Fruit fly (Drosophila melanogaster) whole organism, embryonic: ENCODE results near the gene CG4586.
A peak's percentile ranks its signal among the peaks of the same experiment; 100 is the strongest.

ENCODE experiments used
- Ada2b ChIP-seq: fragments of 200-800 bp; sonication (Bioruptor generic); IDR thresholded peaks from 2 replicates; pipeline ENCODE4 v1.3.6; 2022; ENCODE audit warnings: missing biosample characterization, missing genetic modification characterization
- B-H2 ChIP-seq: fragments of 200-800 bp; sonication (Bioruptor generic); optimal IDR thresholded peaks from 2 replicates; lab custom pipeline; 2018; ENCODE audit warnings: missing biosample characterization, mild to moderate bottlenecking, missing genetic modification characterization
- BtbVII ChIP-seq: fragments of 200-800 bp; sonication (Bioruptor generic); optimal IDR thresholded peaks from 3 replicates; lab custom pipeline; 2017; ENCODE audit warnings: missing biosample characterization, mild to moderate bottlenecking, missing genetic modification characterization
- CG11456 ChIP-seq: fragments of 200-800 bp; sonication (Bioruptor generic); IDR thresholded peaks from 3 replicates; pipeline ENCODE4 v1.3.6; 2022; ENCODE audit warnings: missing biosample characterization, missing genetic modification characterization
- CG11723 ChIP-seq: fragments of 200-800 bp; sonication (Bioruptor generic); optimal IDR thresholded peaks from 2 replicates; lab custom pipeline; 2017; ENCODE audit warnings: missing biosample characterization, mild to moderate bottlenecking, missing genetic modification characterization
- CG12219 ChIP-seq: fragments of 200-800 bp; sonication (Bioruptor generic); optimal IDR thresholded peaks from 3 replicates; lab custom pipeline; 2018; ENCODE audit warnings: missing biosample characterization, mild to moderate bottlenecking, missing genetic modification characterization
- CG12299 ChIP-seq: fragments of 200-800 bp; sonication (Bioruptor generic); optimal IDR thresholded peaks from 2 replicates; lab custom pipeline; 2018; ENCODE audit warnings: missing biosample characterization, mild to moderate bottlenecking, missing genetic modification characterization
- CG12744 ChIP-seq: fragments of 200-800 bp; sonication (Bioruptor generic); optimal IDR thresholded peaks from 2 replicates; lab custom pipeline; 2016; ENCODE audit warnings: missing biosample characterization, missing genetic modification characterization
- CG14667 ChIP-seq: fragments of 200-800 bp; sonication (Bioruptor generic); IDR thresholded peaks from 2 replicates; pipeline ENCODE4 v1.3.6; 2022; ENCODE audit warnings: missing biosample characterization, missing genetic modification characterization
- CG14860 ChIP-seq: fragments of 200-800 bp; sonication (Bioruptor generic); IDR thresholded peaks from 3 replicates; pipeline ENCODE4 v1.3.6; 2022; ENCODE audit warnings: missing biosample characterization, missing genetic modification characterization; ENCODE audit not compliant: partially characterized antibody
- CG15073 ChIP-seq: fragments of 200-800 bp; sonication (Bioruptor generic); optimal IDR thresholded peaks from 2 replicates; lab custom pipeline; 2016; ENCODE audit warnings: missing biosample characterization, missing genetic modification characterization
- CG15514 ChIP-seq: fragments of 200-800 bp; sonication (Bioruptor generic); optimal IDR thresholded peaks from 3 replicates; lab custom pipeline; 2017; ENCODE audit warnings: missing biosample characterization, missing genetic modification characterization, mild to moderate bottlenecking, moderate library complexity, missing genetic modification reagents
- CG15696 ChIP-seq: fragments of 200-800 bp; sonication (Bioruptor generic); optimal IDR thresholded peaks from 2 replicates; lab custom pipeline; 2019; ENCODE audit warnings: missing biosample characterization, mild to moderate bottlenecking, missing genetic modification characterization, moderate library complexity
- CG1647 ChIP-seq: fragments of 200-800 bp; sonication (Bioruptor generic); optimal IDR thresholded peaks from 3 replicates; lab custom pipeline; 2016; ENCODE audit warnings: missing biosample characterization, missing genetic modification characterization
- CG17829 ChIP-seq: fragments of 200-800 bp; optimal IDR thresholded peaks from 2 replicates; lab custom pipeline; 2019; ENCODE audit warnings: missing biosample characterization, mild to moderate bottlenecking, missing genetic modification characterization, moderate library complexity
- CG30403 ChIP-seq: fragments of 200-800 bp; sonication (Bioruptor generic); optimal IDR thresholded peaks from 3 replicates; lab custom pipeline; 2016; ENCODE audit warnings: missing biosample characterization, missing genetic modification characterization
- CG31388 ChIP-seq: fragments of 200-800 bp; sonication (Bioruptor generic); optimal IDR thresholded peaks from 2 replicates; lab custom pipeline; 2016; ENCODE audit warnings: missing biosample characterization, missing genetic modification characterization
- CG34376 ChIP-seq: fragments of 200-800 bp; sonication (Bioruptor generic); optimal IDR thresholded peaks from 2 replicates; lab custom pipeline; 2018; ENCODE audit warnings: missing biosample characterization, mild to moderate bottlenecking, missing genetic modification characterization
- CG34422 ChIP-seq: fragments of 200-800 bp; sonication (Bioruptor generic); IDR thresholded peaks from 3 replicates; pipeline ENCODE4 v1.3.6; 2022; ENCODE audit warnings: missing biosample characterization, missing genetic modification characterization
- CG6683 ChIP-seq: fragments of 200-800 bp; sonication (Bioruptor generic); optimal IDR thresholded peaks from 2 replicates; lab custom pipeline; 2017; ENCODE audit warnings: missing biosample characterization, mild to moderate bottlenecking, missing genetic modification characterization, missing genetic modification reagents
- CG6813 ChIP-seq: fragments of 200-800 bp; sonication (Bioruptor generic); optimal IDR thresholded peaks from 2 replicates; lab custom pipeline; 2017; ENCODE audit warnings: missing biosample characterization, missing genetic modification characterization, mild to moderate bottlenecking, moderate library complexity, missing genetic modification reagents
- CG7372 ChIP-seq: fragments of 200-800 bp; sonication (Bioruptor generic); IDR thresholded peaks from 2 replicates; pipeline ENCODE4 v1.3.6; 2022; ENCODE audit warnings: missing biosample characterization, missing genetic modification characterization
- CG8944 ChIP-seq: fragments of 200-800 bp; sonication (Bioruptor generic); optimal IDR thresholded peaks from 3 replicates; lab custom pipeline; 2016; ENCODE audit warnings: missing biosample characterization, missing genetic modification characterization
- Dbx ChIP-seq: fragments of 200-800 bp; sonication (Bioruptor generic); IDR thresholded peaks from 3 replicates; pipeline ENCODE4 v1.3.6; 2022; ENCODE audit warnings: missing biosample characterization, missing genetic modification characterization
- Dll ChIP-seq: fragments of 200-800 bp; sonication (Bioruptor generic); IDR thresholded peaks from 4 replicates; pipeline ENCODE4 v1.3.6; 2022; ENCODE audit warnings: missing biosample characterization, missing genetic modification characterization; ENCODE audit not compliant: partially characterized antibody
- HLH4C ChIP-seq: fragments of 200-800 bp; sonication (Bioruptor generic); IDR thresholded peaks from 3 replicates; pipeline ENCODE4 v1.3.6; 2022; ENCODE audit warnings: missing biosample characterization, missing genetic modification characterization; ENCODE audit not compliant: partially characterized antibody
- Hr3 ChIP-seq: fragments of 200-800 bp; sonication (Bioruptor generic); optimal IDR thresholded peaks from 3 replicates; lab custom pipeline; 2016; ENCODE audit warnings: missing biosample characterization, missing genetic modification characterization
- Max ChIP-seq: fragments of 200-800 bp; sonication (Bioruptor generic); optimal IDR thresholded peaks from 2 replicates; lab custom pipeline; 2016; ENCODE audit warnings: missing biosample characterization, mild to moderate bottlenecking, missing genetic modification characterization
- Med ChIP-seq: fragments of 200-800 bp; sonication (Bioruptor generic); peaks from one replicate; lab custom pipeline; 2016; ENCODE audit warnings: missing biosample characterization, missing genetic modification characterization, mild to moderate bottlenecking, inconsistent platforms, moderate library complexity
- NC2β ChIP-seq: fragments of 200-800 bp; sonication (Bioruptor generic); optimal IDR thresholded peaks from 2 replicates; lab custom pipeline; 2016; ENCODE audit warnings: missing biosample characterization, missing genetic modification characterization
- NfI ChIP-seq: fragments of 200-800 bp; sonication (Bioruptor generic); optimal IDR thresholded peaks from 3 replicates; lab custom pipeline; 2018; ENCODE audit warnings: missing biosample characterization, mild to moderate bottlenecking, missing genetic modification characterization, moderate library complexity
- Ravus ChIP-seq: fragments of 200-800 bp; sonication (Bioruptor generic); IDR thresholded peaks from 2 replicates; pipeline ENCODE4 v1.3.6; 2022; ENCODE audit warnings: missing biosample characterization, missing genetic modification characterization
- Stat92E ChIP-seq, 3 experiments: fragments of >200 bp in 2 of 3; fragments of 200-800 bp in 1 of 3; sonication (Bioruptor generic) in 1 of 3; optimal IDR thresholded peaks; 2 replicates each; lab custom pipeline; 2017 to 2019; ENCODE audit warnings: missing biosample characterization in 3 of 3, missing genetic modification characterization in 3 of 3, mild to moderate bottlenecking in 1 of 3, moderate library complexity in 1 of 3
- al ChIP-seq: fragments of 200-800 bp; sonication (Bioruptor generic); IDR thresholded peaks from 2 replicates; pipeline ENCODE4 v1.3.6; 2022; ENCODE audit warnings: missing biosample characterization, missing genetic modification characterization
- ci ChIP-seq: fragments of 200-800 bp; sonication (Bioruptor generic); IDR thresholded peaks from 3 replicates; pipeline ENCODE4 v1.3.6; 2022; ENCODE audit warnings: missing biosample characterization, missing genetic modification characterization
- fd3F ChIP-seq: fragments of 200-800 bp; sonication (Bioruptor generic); optimal IDR thresholded peaks from 2 replicates; lab custom pipeline; 2018; ENCODE audit warnings: missing biosample characterization, mild to moderate bottlenecking, missing genetic modification characterization, moderate library complexity
- gem ChIP-seq: fragments of 200-800 bp; sonication (Bioruptor generic); optimal IDR thresholded peaks from 2 replicates; lab custom pipeline; 2019; ENCODE audit warnings: missing biosample characterization, mild to moderate bottlenecking, missing genetic modification characterization, moderate library complexity
- kay ChIP-seq: fragments of 200-800 bp; sonication (Bioruptor generic); optimal IDR thresholded peaks from 2 replicates; lab custom pipeline; 2016; ENCODE audit warnings: missing biosample characterization, missing genetic modification characterization
- nerfin-2 ChIP-seq: fragments of 200-800 bp; sonication (Bioruptor generic); IDR thresholded peaks from 2 replicates; pipeline ENCODE4 v1.3.6; 2022; ENCODE audit warnings: missing biosample characterization, missing genetic modification characterization; ENCODE audit not compliant: partially characterized antibody
- otp ChIP-seq: fragments of 200-800 bp; sonication (Bioruptor generic); IDR thresholded peaks from 3 replicates; pipeline ENCODE4, ENCODE4 v1.3.6; 2022; ENCODE audit warnings: missing biosample characterization, missing genetic modification characterization
- pnt ChIP-seq: fragments of 200-800 bp; sonication (Bioruptor generic); optimal IDR thresholded peaks from 3 replicates; lab custom pipeline; 2016; ENCODE audit warnings: missing biosample characterization, missing genetic modification characterization
- ranshi ChIP-seq: fragments of 200-800 bp; sonication (Bioruptor generic); IDR thresholded peaks from 2 replicates; pipeline ENCODE4 v1.3.6; 2022; ENCODE audit warnings: missing biosample characterization, missing genetic modification characterization
- shn ChIP-seq: fragments of 200-800 bp; sonication (Bioruptor generic); optimal IDR thresholded peaks from 3 replicates; lab custom pipeline; 2016; ENCODE audit warnings: missing biosample characterization, missing genetic modification characterization
- sob ChIP-seq: fragments of 200-800 bp; sonication (Bioruptor generic); IDR thresholded peaks from 2 replicates; pipeline ENCODE4 v1.3.6; 2022; ENCODE audit warnings: missing biosample characterization, missing genetic modification characterization
- sug ChIP-seq: fragments of 200-800 bp; optimal IDR thresholded peaks from 2 replicates; lab custom pipeline; 2019; ENCODE audit warnings: missing biosample characterization, mild to moderate bottlenecking, missing genetic modification characterization, moderate library complexity
- tna ChIP-seq: fragments of 200-800 bp; sonication (Bioruptor generic); IDR thresholded peaks from 2 replicates; pipeline ENCODE4 v1.3.6; 2022; ENCODE audit warnings: missing biosample characterization, missing genetic modification characterization; ENCODE audit not compliant: partially characterized antibody
- trem ChIP-seq: fragments of 200-800 bp; optimal IDR thresholded peaks from 3 replicates; lab custom pipeline; 2019; ENCODE audit warnings: missing biosample characterization, mild to moderate bottlenecking, missing genetic modification characterization, moderate library complexity
- trh ChIP-seq: fragments of 200-800 bp; sonication (Bioruptor generic); optimal IDR thresholded peaks from 2 replicates; lab custom pipeline; 2016; ENCODE audit warnings: missing biosample characterization, missing genetic modification characterization
- ttk ChIP-seq: fragments of 200-800 bp; sonication (Bioruptor generic); IDR thresholded peaks from 2 replicates; pipeline ENCODE4 v2.1.2; 2022; ENCODE audit warnings: missing biosample characterization, missing genetic modification characterization

CG4586 gene

dm6 chrX:7004101-7004700 is 34.5 kb downstream of the CG4586 start (continued):
- no peak for TF ChIP-seq nerfin-2 (GFP tag; lab: Robert Waterston, UW)
- no peak for TF ChIP-seq Ada2b
- TF ChIP-seq CG14860 (GFP tag; lab: Robert Waterston, UW) = no peak
- TF ChIP-seq tna (GFP tag; lab: Robert Waterston, UW) = no peak
- TF ChIP-seq HLH4C (GFP tag; lab: Robert Waterston, UW) = no peak
- peak; percentile 80 for TF ChIP-seq shn
- no peak for TF ChIP-seq CG14667 (GFP tag; lab: Robert Waterston, UW)
- peak; percentile 78 for TF ChIP-seq Max (GFP tag; lab: Kevin White, UChicago)
- TF ChIP-seq CG6683 = peak; percentile 67
- peak; percentile 84 for TF ChIP-seq CG11723
- TF ChIP-seq CG15514 = peak; percentile 69
- peak; percentile 39; the same call in 1 of the 2 replicates for TF ChIP-seq ttk (GFP tag; lab: Robert Waterston, UW)
- peak; percentile 25; the same call in 1 of the 3 replicates for TF ChIP-seq CG34422 (GFP tag; lab: Robert Waterston, UW)
- TF ChIP-seq sob = peak; percentile 86
- TF ChIP-seq CG8944 (GFP tag; lab: Kevin White, UChicago) = peak; percentile 86
- peak; percentile 51 for TF ChIP-seq fd3F (GFP tag; lab: Kevin White, UChicago)
- peak; percentile 75 for TF ChIP-seq kay (GFP tag; lab: Kevin White, UChicago)
- peak; percentile 97 for TF ChIP-seq Med (GFP tag; lab: Kevin White, UChicago)
- peak; percentile 83 for TF ChIP-seq trh
- no peak for TF ChIP-seq Dll
- peak; percentile 89 for TF ChIP-seq ci (GFP tag; lab: Robert Waterston, UW)
- peak; percentile 74 for TF ChIP-seq trem
- peak; percentile 14 for TF ChIP-seq CG15073 (GFP tag; lab: Kevin White, UChicago)
- peak; percentile 76 for TF ChIP-seq CG17829 (tag; lab: Kevin White, UChicago)
- peak; percentile 96 for TF ChIP-seq CG6813 (GFP tag; lab: Kevin White, UChicago)
- peak; percentile 84 for TF ChIP-seq BtbVII (GFP tag; lab: Kevin White, UChicago)
- TF ChIP-seq Ravus = no peak; the same call in 1 of the 2 replicates
- no peak; the same call in 1 of the 2 replicates for TF ChIP-seq al (GFP tag; lab: Robert Waterston, UW)
- peak; percentile 30 for TF ChIP-seq NfI (GFP tag; lab: Kevin White, UChicago)
- peak; percentile 49 for TF ChIP-seq sug (tag; lab: Kevin White, UChicago)
- TF ChIP-seq CG7372 = 0 out of 2 replicates have a peak, but pooled peaks have one; percentile 27
- TF ChIP-seq otp (GFP tag; lab: Robert Waterston, UW) = peak; percentile 95
- TF ChIP-seq B-H2 (GFP tag; lab: Kevin White, UChicago) = no peak
- TF ChIP-seq gem = peak; percentile 84
- peak; percentile 98 for TF ChIP-seq CG15696 (tag; lab: Kevin White, UChicago)
- TF ChIP-seq Hr3 (GFP tag; lab: Kevin White, UChicago) = peak; percentile 63
- peak; percentile 94 for TF ChIP-seq NC2β (GFP tag; lab: Kevin White, UChicago)
- peak; percentile 81 for TF ChIP-seq CG12219 (GFP tag; lab: Kevin White, UChicago)
- TF ChIP-seq Stat92E (GFP tag; optimal IDR thresholded peaks at IDR 0.05; lab: Kevin White, UChicago) = peak in 1 of 3 experiments; percentile 85
- peak; percentile 62 for TF ChIP-seq CG31388 (GFP tag; lab: Kevin White, UChicago)
- TF ChIP-seq CG12299 = peak; percentile 83
- TF ChIP-seq Dbx (GFP tag; lab: Robert Waterston, UW) = peak; percentile 61; the same call in 1 of the 3 replicates
- TF ChIP-seq CG11456 = peak; percentile 81
- peak; percentile 75 for TF ChIP-seq pnt (GFP tag; lab: Kevin White, UChicago)
- TF ChIP-seq CG30403 (GFP tag; lab: Kevin White, UChicago) = peak; percentile 37
- peak; percentile 77 for TF ChIP-seq CG12744
- peak; percentile 39 for TF ChIP-seq CG34376 (GFP tag; lab: Kevin White, UChicago)
- peak; percentile 67; the same call in 1 of the 2 replicates for TF ChIP-seq ranshi
- peak; percentile 73 for TF ChIP-seq CG1647
